Worm (Caenorhabditis elegans) whole organism, dauer: ENCODE measurements around the gene F45E12.6.

ENCODE experiments used
- unc-62 ChIP-seq: sonication (generic microtip); optimal IDR thresholded peaks from 2 replicates; lab custom pipeline; 2017; ENCODE audit warnings: missing biosample characterization, missing genetic modification reagents, missing genetic modification characterization

The F45E12.6 gene

ce11 chrII:7277925-7278324, 36.1 kb downstream of the F45E12.6 start:
- no peak for TF ChIP-seq unc-62 (GFP tag; lab: Kevin White, UChicago)

ce11 chrII:7277257-7277656, 36.7 kb downstream of the F45E12.6 start:
- TF ChIP-seq unc-62 (GFP tag; lab: Kevin White, UChicago) = no peak

- no peak for TF ChIP-seq unc-62 (GFP tag; lab: Kevin White, UChicago)
Observed at ce11 chrII:7273517-7273916, 40.5 kb downstream of the F45E12.6 start.

DNA sequence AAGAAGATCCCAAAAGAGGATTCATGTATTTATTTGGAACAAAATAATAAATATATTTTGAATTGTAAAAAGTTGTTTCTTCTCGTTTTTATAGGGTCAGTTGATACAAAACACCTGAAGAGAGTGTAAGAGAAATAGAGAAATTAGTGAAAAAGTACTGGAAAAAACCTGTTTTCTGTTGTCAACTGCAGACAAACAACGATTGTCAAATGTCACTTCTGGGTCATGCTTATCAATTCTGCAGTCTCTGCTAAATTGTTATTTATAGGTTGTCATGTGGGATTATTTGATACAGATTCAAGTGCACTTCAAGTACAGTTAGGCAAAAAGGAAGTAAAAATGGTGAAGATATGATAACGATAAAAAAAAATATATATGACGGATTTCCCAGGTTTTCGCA, 41.5 kb downstream of the F45E12.6 start:
- TF ChIP-seq unc-62 (GFP tag; lab: Kevin White, UChicago) = no peak

DNA sequence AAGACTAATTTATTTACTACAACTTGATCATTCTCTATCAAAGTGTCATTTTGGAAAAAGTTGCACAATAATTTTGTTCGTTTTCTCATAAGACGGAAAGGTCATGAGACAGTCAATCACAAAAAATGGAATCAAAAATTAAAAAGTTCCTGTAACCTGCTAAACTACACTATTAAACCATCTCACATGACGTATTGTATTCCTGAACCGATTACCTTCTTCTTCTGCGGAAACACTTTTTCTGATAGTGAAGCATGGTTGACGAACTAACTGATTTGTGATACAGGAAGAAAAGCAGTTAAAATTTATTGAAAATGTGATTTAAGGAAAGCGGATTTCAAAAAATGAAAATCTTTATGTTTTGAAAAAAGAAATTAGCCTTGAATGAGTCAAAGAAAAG, 44.2 kb downstream of the F45E12.6 start:
- TF ChIP-seq unc-62 (GFP tag; lab: Kevin White, UChicago) = no peak

DNA sequence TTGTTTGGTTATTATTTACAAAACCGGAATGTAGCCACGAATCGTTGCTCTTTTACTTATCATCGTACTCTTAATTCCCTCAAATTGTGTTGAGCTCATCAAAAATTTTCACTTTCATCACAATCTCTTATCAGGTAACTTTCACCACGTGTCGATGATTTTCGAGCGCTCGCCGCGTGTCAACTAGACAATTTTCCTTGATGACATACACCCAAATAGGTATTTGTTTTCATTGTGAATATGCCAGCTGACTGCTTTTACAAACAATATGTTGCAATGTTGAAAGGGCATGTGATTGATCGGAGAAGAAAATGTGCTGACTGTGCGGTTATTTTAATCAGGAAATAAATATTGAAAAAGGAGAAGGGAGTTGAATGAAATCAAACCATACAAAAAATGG, 49.3 kb downstream of the F45E12.6 start:
- TF ChIP-seq unc-62 (GFP tag; lab: Kevin White, UChicago) = no peak
